Worm (Caenorhabditis elegans): Measurements from ENCODE around the gene apc-17.

ce11 chrII:11125059-11125594 is 17.2 kb downstream of the apc-17 start:
- TF ChIP-seq aly-2 (tag; optimal IDR thresholded peaks at IDR 0.05) (no peak), ztf-11 (tag; optimal IDR thresholded peaks at IDR 0.05) (no peak), ama-1 (optimal IDR thresholded peaks at IDR 0.05) (no peak), lin-15B (tag; optimal IDR thresholded peaks at IDR 0.05) (no peak), elt-1 (tag; optimal IDR thresholded peaks at IDR 0.05) (no peak), zag-1 (tag; optimal IDR thresholded peaks at IDR 0.05) (no peak), nhr-12 (tag; optimal IDR thresholded peaks at IDR 0.05) (no peak), nhr-25 (tag; optimal IDR thresholded peaks at IDR 0.05) (no peak), jun-1 (tag; optimal IDR thresholded peaks at IDR 0.05) (no peak)

Data from whole organism, L3 larva.